Worm (Caenorhabditis elegans) whole organism, late embryonic: ENCODE results near the gene C06E4.3.

Source experiments
- ama-1 ChIP-seq: fragments of 150-350 bp; optimal IDR thresholded peaks from 2 replicates; lab custom pipeline; 2014
- ceh-14 ChIP-seq: sonication (generic microtip); optimal IDR thresholded peaks from 2 replicates; lab custom pipeline; 2016; ENCODE audit warnings: missing genotype, missing genetic modification characterization, missing compliant biosample characterization
- che-1 ChIP-seq: sonication (generic microtip); optimal IDR thresholded peaks from 2 replicates; lab custom pipeline; 2016; ENCODE audit warnings: mild to moderate bottlenecking, missing genetic modification characterization, missing compliant biosample characterization
- hlh-8 ChIP-seq: sonication (generic microtip); optimal IDR thresholded peaks from 2 replicates; lab custom pipeline; 2016; ENCODE audit warnings: missing genotype, missing genetic modification characterization, missing compliant biosample characterization
- pha-4 ChIP-seq: fragments of 150-350 bp; optimal IDR thresholded peaks from 2 replicates; lab custom pipeline; 2018; ENCODE audit warnings: missing biosample characterization, missing genetic modification reagents, missing genetic modification characterization

DNA sequence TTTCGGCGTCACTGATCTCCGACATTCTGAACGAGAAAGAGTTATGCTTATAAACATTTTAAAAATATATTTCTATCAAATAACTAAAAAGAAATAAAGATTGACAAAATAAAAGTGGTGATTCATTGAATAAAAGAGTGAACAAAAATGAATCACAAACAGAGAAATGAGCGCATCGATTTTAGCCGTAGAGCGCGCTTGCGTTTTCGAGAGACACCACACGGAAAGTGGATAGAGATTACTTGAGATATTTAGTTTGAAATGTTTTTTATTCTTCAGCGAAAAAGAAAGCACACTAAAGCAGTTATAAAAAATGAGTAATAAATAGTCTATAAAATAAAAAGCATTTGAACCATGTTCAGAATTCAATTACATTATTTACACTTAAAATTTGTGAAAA lies 30.5 kb upstream of the C06E4.3 start, which contains the start of gene cap-1:
- no peak for TF ChIP-seq ama-1 (lab: Kevin White, UChicago)
- peak; percentile 39 for TF ChIP-seq hlh-8
- TF ChIP-seq che-1 = no peak
- TF ChIP-seq pha-4 (tag; lab: Kevin White, UChicago) = no peak
- TF ChIP-seq ceh-14 = peak; percentile 62
